Worm (Caenorhabditis elegans): ENCODE measurements around the gene K08F8.15.

DNA sequence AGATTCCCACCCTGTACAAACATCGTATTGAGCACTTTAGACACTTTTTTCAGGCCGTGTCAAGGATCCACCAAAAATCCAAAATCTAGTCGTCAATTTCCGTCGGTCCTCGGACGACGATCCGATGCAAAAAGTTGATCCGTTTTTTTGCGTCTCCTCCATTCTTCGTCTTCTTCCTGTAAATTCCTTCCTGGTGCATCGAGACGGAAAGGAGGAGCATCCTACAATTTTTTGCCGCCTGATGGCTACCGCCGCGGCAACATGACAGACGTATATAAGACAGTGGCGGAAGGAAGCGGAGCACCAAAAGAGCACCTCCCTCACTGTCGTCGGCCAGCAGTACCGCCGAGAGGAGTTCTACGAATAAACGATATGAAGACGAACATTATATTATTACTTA is 34.2 kb downstream of the K08F8.15 start, which contains the start of gene appg-2:
- TF ChIP-seq ceh-36 (tag; optimal IDR thresholded peaks at IDR 0.05) (no peak), sea-1 (GFP tag; conservative IDR thresholded peaks at IDR 0.05) (no peak), ama-1 (optimal IDR thresholded peaks at IDR 0.05) (no peak), pes-1 (GFP tag; IDR thresholded peaks at IDR 0.05) (no peak), F13C5.2 (tag; optimal IDR thresholded peaks at IDR 0.05) (no peak), scrt-1 (GFP tag; IDR thresholded peaks at IDR 0.05) (no peak), ceh-13 (GFP tag; optimal IDR thresholded peaks at IDR 0.05) (no peak), ets-7 (tag; optimal IDR thresholded peaks at IDR 0.05) (no peak), hmbx-1 (tag; optimal IDR thresholded peaks at IDR 0.05) (no peak), tbx-37 (GFP tag; conservative IDR thresholded peaks at IDR 0.05) (no peak), tbx-11 (GFP tag; IDR thresholded peaks at IDR 0.05) (no peak)

All from whole organism, early embryonic.